Worm (Caenorhabditis elegans): ENCODE measurements around the gene nspb-3.

Gene nspb-3

DNA sequence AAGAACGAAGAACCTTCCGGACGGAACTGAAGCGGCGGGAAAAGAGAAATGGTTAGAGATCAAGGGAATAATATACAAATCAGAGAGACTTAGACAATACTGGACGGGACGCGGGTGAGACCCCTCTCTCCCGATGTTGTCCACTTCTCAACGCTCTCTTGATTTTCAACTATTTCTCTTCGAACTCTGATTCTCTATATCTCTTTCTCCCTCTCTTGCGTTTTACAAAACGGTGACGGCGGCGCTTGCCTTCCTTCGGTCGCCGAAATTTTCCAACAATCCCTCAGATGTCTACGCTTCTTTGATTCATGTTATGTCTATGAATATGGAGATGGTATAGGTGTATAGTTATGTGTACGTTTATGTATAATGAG is 18.1 kb downstream of the nspb-3 start:
- TF ChIP-seq ref-1 (GFP tag; conservative IDR thresholded peaks at IDR 0.05), result no peak
- no peak for TF ChIP-seq T22C8.4 (GFP tag; IDR thresholded peaks at IDR 0.05)
- no peak for TF ChIP-seq flt-1 (GFP tag; IDR thresholded peaks at IDR 0.05)
- TF ChIP-seq med-1 (GFP tag; optimal IDR thresholded peaks at IDR 0.05; ENCODE audit: insufficient read depth), result no peak
- TF ChIP-seq tab-1 (GFP tag; IDR thresholded peaks at IDR 0.05), result no peak
- peak; percentile 1 for TF ChIP-seq cog-1 (tag; optimal IDR thresholded peaks at IDR 0.05)

DNA sequence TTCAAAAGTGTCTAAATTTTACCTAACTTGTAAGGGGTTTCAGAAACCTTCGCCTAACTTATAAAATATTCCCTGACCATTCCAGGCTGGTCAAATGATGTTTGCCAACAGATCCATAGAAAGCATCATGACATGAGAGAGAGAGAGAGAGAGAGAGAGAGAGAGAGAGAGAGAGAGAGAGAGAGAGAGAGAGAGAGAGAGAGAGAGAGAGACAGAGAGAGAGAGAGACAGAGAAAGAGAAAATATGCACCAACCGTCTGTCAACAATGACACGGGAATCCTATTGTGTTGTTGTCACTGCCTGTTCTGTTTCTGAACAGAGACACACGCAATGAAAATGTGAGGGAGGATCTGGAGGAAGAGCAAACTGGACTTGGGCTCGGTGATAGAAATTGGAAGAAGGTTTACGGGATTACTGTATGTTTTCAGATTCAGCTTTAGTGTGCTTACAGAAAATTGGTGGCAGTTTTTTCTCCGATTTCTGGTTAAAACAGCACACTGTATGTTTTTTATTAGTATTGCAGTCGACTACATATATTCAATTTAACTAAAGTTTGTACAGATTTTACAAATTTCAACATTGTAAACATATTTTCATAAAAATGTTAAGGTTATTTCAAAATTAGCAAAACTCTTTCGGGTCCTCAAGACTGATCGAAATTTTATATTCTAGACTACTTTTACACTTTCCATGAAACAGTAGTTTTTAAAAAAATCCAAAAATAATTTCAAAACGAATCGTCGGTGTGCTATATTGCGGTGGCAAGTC is 18.6 kb downstream of the nspb-3 start:
- TF ChIP-seq ztf-23 (GFP tag; IDR thresholded peaks at IDR 0.05) (no peak), flt-1 (GFP tag; IDR thresholded peaks at IDR 0.05) (no peak), ztf-29 (GFP tag; IDR thresholded peaks at IDR 0.05) (no peak), klf-2 (GFP tag; conservative IDR thresholded peaks at IDR 0.05) (no peak), tab-1 (GFP tag; IDR thresholded peaks at IDR 0.05) (no peak), med-1 (GFP tag; optimal IDR thresholded peaks at IDR 0.05; ENCODE audit: insufficient read depth) (no peak), cog-1 (tag; optimal IDR thresholded peaks at IDR 0.05) (no peak), T22C8.4 (GFP tag; IDR thresholded peaks at IDR 0.05) (no peak), ref-1 (GFP tag; conservative IDR thresholded peaks at IDR 0.05) (no peak)

DNA sequence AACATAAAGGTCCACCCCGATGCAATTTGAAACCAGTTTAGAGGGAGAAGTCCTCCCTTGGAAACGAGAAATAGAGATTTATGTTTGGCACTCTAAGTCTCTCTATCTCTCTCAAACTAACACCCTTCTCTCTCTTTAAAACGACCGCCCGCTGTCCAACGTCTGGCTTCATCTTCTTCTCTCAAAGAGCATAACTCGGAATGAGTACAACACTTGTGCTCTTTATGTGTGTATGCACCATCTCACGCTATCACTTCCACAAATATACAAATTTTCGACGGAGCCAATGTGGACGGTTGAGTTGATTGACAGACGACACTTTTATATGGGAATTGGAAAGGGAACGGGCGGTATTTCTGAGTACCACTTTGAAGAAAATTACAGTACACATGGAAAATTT is 20.4 kb downstream of the nspb-3 start:
- TF ChIP-seq klf-2 (GFP tag; conservative IDR thresholded peaks at IDR 0.05) (no peak), flt-1 (GFP tag; IDR thresholded peaks at IDR 0.05) (no peak), med-1 (GFP tag; optimal IDR thresholded peaks at IDR 0.05; ENCODE audit: insufficient read depth) (no peak), T22C8.4 (GFP tag; IDR thresholded peaks at IDR 0.05) (no peak), ztf-29 (GFP tag; IDR thresholded peaks at IDR 0.05) (no peak), cog-1 (tag; optimal IDR thresholded peaks at IDR 0.05) (no peak), ztf-23 (GFP tag; IDR thresholded peaks at IDR 0.05) (no peak), tab-1 (GFP tag; IDR thresholded peaks at IDR 0.05) (no peak), ref-1 (GFP tag; conservative IDR thresholded peaks at IDR 0.05) (no peak)

DNA sequence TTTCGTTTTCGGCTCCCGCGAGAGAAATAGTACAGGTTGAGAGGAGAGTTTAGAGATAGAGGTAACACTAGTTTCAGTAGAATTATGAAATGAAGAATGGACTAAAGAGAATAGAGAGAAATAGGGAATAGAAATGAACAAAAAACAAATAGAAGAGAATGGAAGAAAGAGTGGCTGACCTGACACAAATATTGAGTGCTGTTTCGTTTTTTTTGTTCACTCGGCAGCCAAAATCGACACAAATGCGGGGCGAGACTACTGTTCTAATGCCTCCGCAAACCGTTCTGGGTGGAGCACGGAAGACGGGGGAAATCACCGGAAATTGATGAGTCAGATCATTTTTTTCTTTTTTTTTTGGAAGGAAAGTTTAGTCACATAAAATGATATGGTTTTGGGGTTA is 22.1 kb downstream of the nspb-3 start:
- TF ChIP-seq klf-2 (GFP tag; conservative IDR thresholded peaks at IDR 0.05), result no peak
- TF ChIP-seq ztf-23 (GFP tag; IDR thresholded peaks at IDR 0.05), result no peak
- no peak for TF ChIP-seq T22C8.4 (GFP tag; IDR thresholded peaks at IDR 0.05)
- TF ChIP-seq cog-1 (tag; optimal IDR thresholded peaks at IDR 0.05), result no peak
- TF ChIP-seq med-1 (GFP tag; optimal IDR thresholded peaks at IDR 0.05; ENCODE audit: insufficient read depth), result no peak
- TF ChIP-seq flt-1 (GFP tag; IDR thresholded peaks at IDR 0.05), result no peak
- TF ChIP-seq ref-1 (GFP tag; conservative IDR thresholded peaks at IDR 0.05), result no peak
- no peak for TF ChIP-seq ztf-29 (GFP tag; IDR thresholded peaks at IDR 0.05)
- TF ChIP-seq tab-1 (GFP tag; IDR thresholded peaks at IDR 0.05), result no peak

DNA sequence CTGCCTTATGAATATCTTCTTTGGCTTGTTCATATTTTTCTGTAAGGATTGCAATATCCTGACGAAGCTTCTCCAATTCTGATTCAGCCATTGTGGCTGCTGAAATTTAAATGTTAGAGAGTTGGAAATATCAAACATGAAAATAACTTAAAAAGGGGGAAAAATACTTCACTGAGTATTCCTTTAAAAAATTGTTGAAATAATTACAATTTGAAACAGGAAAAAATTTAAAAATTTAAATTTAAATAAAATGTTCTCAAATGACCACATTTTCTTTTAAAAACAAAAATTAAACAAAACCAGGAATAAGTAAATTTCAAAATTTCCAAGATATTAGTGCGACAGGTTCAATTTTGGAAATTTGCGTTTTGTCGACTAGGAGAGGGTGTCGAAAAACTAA is 22.5 kb downstream of the nspb-3 start, which contains the start of gene bicd-1:
bicd-1 (minus strand) TSS at position 101 of the 400 bp plus-strand sequence.
- TF ChIP-seq T22C8.4 (GFP tag; IDR thresholded peaks at IDR 0.05) (no peak), ztf-23 (GFP tag; IDR thresholded peaks at IDR 0.05) (no peak), ref-1 (GFP tag; conservative IDR thresholded peaks at IDR 0.05) (no peak), klf-2 (GFP tag; conservative IDR thresholded peaks at IDR 0.05) (no peak), tab-1 (GFP tag; IDR thresholded peaks at IDR 0.05) (no peak), cog-1 (tag; optimal IDR thresholded peaks at IDR 0.05) (no peak), flt-1 (GFP tag; IDR thresholded peaks at IDR 0.05) (no peak)

DNA sequence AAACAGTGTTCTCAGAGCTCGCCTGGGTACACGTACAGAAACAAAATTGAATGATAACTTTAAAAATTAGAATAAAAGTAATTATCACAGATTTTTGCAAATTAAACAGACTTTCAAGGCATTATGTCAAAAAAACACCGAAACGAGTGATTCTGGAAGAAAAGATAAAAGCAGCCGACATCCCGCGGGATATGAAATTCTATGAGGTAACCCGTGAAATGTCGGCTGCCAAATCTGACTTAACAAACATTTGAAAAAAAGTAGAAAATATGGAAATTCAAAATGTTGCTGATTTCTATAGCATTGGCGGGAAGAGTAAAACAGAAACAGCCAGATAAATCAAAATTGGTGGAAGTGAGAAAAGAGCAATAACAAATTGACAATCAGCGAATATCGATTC is 29.2 kb downstream of the nspb-3 start:
- TF ChIP-seq cog-1 (tag; optimal IDR thresholded peaks at IDR 0.05), result no peak
- no peak for TF ChIP-seq T22C8.4 (GFP tag; IDR thresholded peaks at IDR 0.05)
- TF ChIP-seq ztf-23 (GFP tag; IDR thresholded peaks at IDR 0.05), result no peak
- no peak for TF ChIP-seq med-1 (GFP tag; optimal IDR thresholded peaks at IDR 0.05; ENCODE audit: insufficient read depth)
- TF ChIP-seq flt-1 (GFP tag; IDR thresholded peaks at IDR 0.05), result no peak
- TF ChIP-seq ref-1 (GFP tag; conservative IDR thresholded peaks at IDR 0.05), result no peak
- TF ChIP-seq klf-2 (GFP tag; conservative IDR thresholded peaks at IDR 0.05), result no peak
- TF ChIP-seq tab-1 (GFP tag; IDR thresholded peaks at IDR 0.05), result no peak
- TF ChIP-seq ztf-29 (GFP tag; IDR thresholded peaks at IDR 0.05), result no peak

DNA sequence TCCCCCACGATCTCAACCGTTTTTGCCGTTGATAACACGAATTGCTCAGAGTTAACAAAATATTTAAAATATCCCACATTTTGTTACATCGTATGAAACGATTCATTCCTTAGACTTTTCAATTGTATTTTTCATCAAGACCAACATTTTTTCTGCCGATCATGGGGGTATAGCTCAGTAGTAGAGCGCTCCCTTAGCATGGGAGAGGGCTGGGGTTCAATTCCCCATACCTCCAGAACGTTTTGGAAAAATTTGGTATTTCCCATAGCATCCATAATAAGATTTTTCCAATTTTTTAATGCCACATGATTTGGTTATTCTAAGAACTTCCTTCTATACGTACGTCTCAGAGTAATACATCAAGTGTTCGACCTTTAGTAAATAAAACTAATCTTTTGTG is 32.7 kb downstream of the nspb-3 start:
- TF ChIP-seq tab-1 (GFP tag; IDR thresholded peaks at IDR 0.05) (no peak), ztf-29 (GFP tag; IDR thresholded peaks at IDR 0.05) (no peak)

DNA sequence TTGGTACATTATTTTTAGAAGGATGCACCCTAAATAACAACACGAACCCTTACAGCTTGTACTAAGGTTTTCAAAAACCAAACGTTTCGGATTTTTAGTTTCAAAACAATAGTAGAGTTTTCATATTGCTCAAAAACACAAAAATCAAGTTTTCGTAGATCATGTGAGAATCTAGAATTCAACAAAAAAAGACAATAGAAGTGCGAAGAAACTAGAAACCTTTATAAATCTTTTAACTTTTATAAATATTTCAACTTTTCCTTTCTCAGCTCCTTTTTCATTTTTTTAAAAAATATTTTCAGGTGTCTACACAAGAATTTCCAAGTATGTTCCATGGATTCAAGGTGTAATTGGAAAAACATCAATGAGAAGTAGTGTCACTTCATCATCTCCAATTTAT is 34.3 kb downstream of the nspb-3 start, which contains the start of gene best-9:
best-9 (plus strand) TSS at position 301 of the 400 bp plus-strand sequence.
- no peak for TF ChIP-seq klf-2 (GFP tag; conservative IDR thresholded peaks at IDR 0.05)
- TF ChIP-seq ztf-29 (GFP tag; IDR thresholded peaks at IDR 0.05), result no peak
- no peak for TF ChIP-seq flt-1 (GFP tag; IDR thresholded peaks at IDR 0.05)
- TF ChIP-seq T22C8.4 (GFP tag; IDR thresholded peaks at IDR 0.05), result no peak

DNA sequence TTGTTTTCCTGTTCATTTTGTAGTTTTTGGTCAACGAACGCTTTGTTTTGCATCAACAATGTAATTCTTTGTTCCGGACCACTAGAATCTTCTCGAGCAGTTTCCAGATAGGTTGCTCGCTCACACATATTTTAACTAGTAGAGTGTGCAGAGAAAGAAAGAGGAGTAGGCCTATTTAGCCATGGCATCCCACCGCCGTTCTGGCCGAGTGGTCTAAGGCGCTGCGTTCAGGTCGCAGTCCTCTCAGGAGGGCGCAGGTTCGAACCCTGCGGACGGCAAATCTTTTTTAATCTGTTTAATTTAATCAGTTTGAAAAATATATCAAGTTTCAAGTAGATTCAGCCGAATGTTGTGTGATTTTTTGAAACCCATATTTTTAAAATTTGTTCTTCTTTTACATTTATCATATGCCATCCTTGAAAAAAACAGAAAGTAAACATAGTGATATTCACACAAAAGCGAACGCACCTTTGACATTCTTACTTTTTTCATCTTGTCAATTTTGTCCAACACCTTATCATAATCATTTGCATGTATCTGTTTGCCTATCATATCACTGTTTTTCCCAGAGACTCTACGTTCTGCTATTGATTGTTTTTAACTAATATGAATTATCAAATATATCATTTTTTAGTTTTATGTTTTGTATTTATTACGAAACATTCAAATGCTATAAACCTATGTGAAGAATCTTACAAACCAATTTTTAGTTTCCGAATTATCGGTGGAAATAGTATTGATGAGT is 38.0 kb downstream of the nspb-3 start, which contains the start of gene try-3:
try-3 (plus strand) TSS at position 532 of the 745 bp plus-strand sequence.
- TF ChIP-seq ztf-29 (GFP tag; IDR thresholded peaks at IDR 0.05) (0 out of 2 replicates have a peak, but pooled peaks have one; percentile 46), T22C8.4 (GFP tag; IDR thresholded peaks at IDR 0.05) (peak; percentile 46; the same call in 1 of the 2 replicates), cog-1 (tag; optimal IDR thresholded peaks at IDR 0.05) (peak; percentile 56), ref-1 (GFP tag; conservative IDR thresholded peaks at IDR 0.05) (peak; percentile 71; the same call in 1 of the 2 replicates), med-1 (GFP tag; optimal IDR thresholded peaks at IDR 0.05; ENCODE audit: insufficient read depth) (peak; percentile 43), klf-2 (GFP tag; conservative IDR thresholded peaks at IDR 0.05) (0 out of 2 replicates have a peak, but pooled peaks have one; percentile 59), ztf-23 (GFP tag; IDR thresholded peaks at IDR 0.05) (peak; percentile 84), tab-1 (GFP tag; IDR thresholded peaks at IDR 0.05) (peak; percentile 85), flt-1 (GFP tag; IDR thresholded peaks at IDR 0.05) (peak; percentile 92)

All from whole organism, midembryonic.